Worm (Caenorhabditis elegans) whole organism, L3 larva: Measurements from ENCODE around the gene C06A1.7.

Experiments used
- ZK546.5 ChIP-seq: sonication (generic microtip); optimal IDR thresholded peaks from 2 replicates; lab custom pipeline; 2017; ENCODE audit warnings: missing biosample characterization, missing genetic modification characterization
- fkh-10 ChIP-seq: sonication (generic microtip); optimal IDR thresholded peaks from 2 replicates; lab custom pipeline; 2017; ENCODE audit warnings: missing biosample characterization, missing genetic modification reagents, missing genetic modification characterization
- jun-1 ChIP-seq: fragments of 150-350 bp; optimal IDR thresholded peaks from 2 replicates; lab custom pipeline; 2014; ENCODE audit warnings: missing biosample characterization, missing genetic modification reagents, missing genetic modification characterization
- lin-15B ChIP-seq: fragments of 150-350 bp; optimal IDR thresholded peaks from 2 replicates; lab custom pipeline; 2014; ENCODE audit warnings: missing biosample characterization, missing genetic modification characterization
- mdl-1 ChIP-seq: fragments of 150-350 bp; optimal IDR thresholded peaks from 2 replicates; lab custom pipeline; 2014; ENCODE audit warnings: missing biosample characterization, missing genetic modification characterization
- nfya-1 ChIP-seq: sonication (generic microtip); optimal IDR thresholded peaks from 2 replicates; lab custom pipeline; 2017; ENCODE audit warnings: missing genetic modification characterization, mild to moderate bottlenecking, missing compliant biosample characterization, antibody characterized with exemption, moderate library complexity; ENCODE audit not compliant: insufficient read depth
- nhr-11 ChIP-seq: fragments of 150-350 bp; optimal IDR thresholded peaks from 2 replicates; lab custom pipeline; 2014; ENCODE audit warnings: missing biosample characterization, missing genetic modification characterization
- nhr-43 ChIP-seq: sonication (generic microtip); optimal IDR thresholded peaks from 2 replicates; lab custom pipeline; 2016; ENCODE audit warnings: mild to moderate bottlenecking, missing genetic modification characterization, missing compliant biosample characterization; ENCODE audit not compliant: poor library complexity, severe bottlenecking
- nhr-76 ChIP-seq: fragments of 150-350 bp; sonication (generic microtip); optimal IDR thresholded peaks from 5 replicates; lab custom pipeline; 2014; ENCODE audit warnings: missing biosample characterization, missing genetic modification characterization
- tbx-2 ChIP-seq: sonication (generic microtip); optimal IDR thresholded peaks from 2 replicates; lab custom pipeline; 2016; ENCODE audit warnings: mild to moderate bottlenecking, missing genetic modification characterization, missing compliant biosample characterization
- unc-62 ChIP-seq: fragments of 150-350 bp; sonication (generic microtip); optimal IDR thresholded peaks from 4 replicates; lab custom pipeline; 2014; ENCODE audit warnings: missing biosample characterization, missing genetic modification reagents, missing genetic modification characterization
- ztf-11 ChIP-seq: fragments of 150-350 bp; optimal IDR thresholded peaks from 2 replicates; lab custom pipeline; 2014; ENCODE audit warnings: missing biosample characterization, missing genetic modification characterization

DNA sequence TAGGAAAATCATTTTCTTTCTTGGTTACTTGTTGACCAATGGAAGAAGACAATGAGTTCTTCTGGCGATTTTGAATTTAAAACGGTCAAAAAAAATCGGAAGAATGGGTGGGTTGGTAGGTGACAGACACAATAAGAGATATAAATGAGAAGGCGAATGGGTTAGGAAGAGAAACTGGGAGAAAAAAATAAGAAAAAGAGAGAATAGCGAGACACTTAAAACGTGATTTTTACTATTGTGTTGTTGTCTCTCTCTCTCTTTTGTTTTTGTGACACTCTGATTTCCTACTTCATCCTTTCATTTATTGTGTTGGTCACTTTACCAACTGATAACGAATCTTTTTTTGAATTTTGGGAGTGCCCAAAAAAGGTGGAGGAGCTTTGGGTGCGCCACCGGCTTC is 48.3 kb upstream of the C06A1.7 start:
- TF ChIP-seq ZK546.5 (no peak), nhr-76 (no peak), mdl-1 (tag; lab: Kevin White, UChicago) (no peak), jun-1 (tag; lab: Kevin White, UChicago) (no peak), lin-15B (tag; lab: Kevin White, UChicago) (no peak), ztf-11 (no peak), nfya-1 (tag; lab: Kevin White, UChicago) (no peak), tbx-2 (tag; lab: Kevin White, UChicago) (no peak), nhr-43 (tag; lab: Kevin White, UChicago) (no peak), nhr-11 (tag; lab: Kevin White, UChicago) (no peak), unc-62 (GFP tag; lab: Kevin White, UChicago) (no peak), fkh-10 (GFP tag; lab: Kevin White, UChicago) (no peak)
